Worm (Caenorhabditis elegans) whole organism, late embryonic: ENCODE results near the gene agt-2.

Source experiments
- ahr-1 ChIP-seq: sonication (generic microtip); optimal IDR thresholded peaks from 2 replicates; lab custom pipeline; 2016; ENCODE audit warnings: missing genetic modification characterization, missing compliant biosample characterization
- ama-1 ChIP-seq: fragments of 150-350 bp; optimal IDR thresholded peaks from 2 replicates; lab custom pipeline; 2014
- ceh-14 ChIP-seq: sonication (generic microtip); optimal IDR thresholded peaks from 2 replicates; lab custom pipeline; 2016; ENCODE audit warnings: missing genotype, missing genetic modification characterization, missing compliant biosample characterization
- ceh-2 ChIP-seq: sonication (generic microtip); optimal IDR thresholded peaks from 2 replicates; lab custom pipeline; 2016; ENCODE audit warnings: missing genotype, missing genetic modification characterization, missing compliant biosample characterization
- ceh-6 ChIP-seq: fragments of 200-800 bp; sonication (Bioruptor generic); optimal IDR thresholded peaks from 2 replicates; lab custom pipeline; 2018; ENCODE audit warnings: mild to moderate bottlenecking, missing genetic modification characterization, missing compliant biosample characterization
- fax-1 ChIP-seq: sonication (generic microtip); optimal IDR thresholded peaks from 2 replicates; lab custom pipeline; 2016; ENCODE audit warnings: missing genotype, missing genetic modification characterization, missing compliant biosample characterization
- fkh-10 ChIP-seq: fragments of 150-350 bp; optimal IDR thresholded peaks from 2 replicates; lab custom pipeline; 2014; ENCODE audit warnings: missing biosample characterization, missing genetic modification reagents, missing genetic modification characterization
- nfya-1 ChIP-seq: sonication (generic microtip); optimal IDR thresholded peaks from 2 replicates; lab custom pipeline; 2017; ENCODE audit warnings: missing genetic modification characterization, mild to moderate bottlenecking, missing compliant biosample characterization, antibody characterized with exemption, moderate library complexity
- nhr-11 ChIP-seq: fragments of 150-350 bp; optimal IDR thresholded peaks from 2 replicates; lab custom pipeline; 2014; ENCODE audit warnings: missing biosample characterization, missing genetic modification characterization
- nhr-232 ChIP-seq: sonication (generic microtip); optimal IDR thresholded peaks from 2 replicates; lab custom pipeline; 2016; ENCODE audit warnings: missing genetic modification characterization, missing compliant biosample characterization
- pqm-1 ChIP-seq: sonication (generic microtip); optimal IDR thresholded peaks from 2 replicates; lab custom pipeline; 2016; ENCODE audit warnings: missing genetic modification characterization, missing compliant biosample characterization
- sox-4 ChIP-seq: sonication (generic microtip); optimal IDR thresholded peaks from 2 replicates; lab custom pipeline; 2017; ENCODE audit warnings: mild to moderate bottlenecking, missing genetic modification characterization, inconsistent platforms, missing compliant biosample characterization
- unc-42 ChIP-seq: sonication (generic microtip); optimal IDR thresholded peaks from 2 replicates; lab custom pipeline; 2016; ENCODE audit warnings: missing genotype, missing genetic modification characterization, missing compliant biosample characterization

- TF ChIP-seq sox-4 (tag; lab: Kevin White, UChicago), result no peak
- no peak for TF ChIP-seq ceh-14 (tag; lab: Kevin White, UChicago)
- TF ChIP-seq nhr-232, result no peak
- TF ChIP-seq nhr-11 (tag; lab: Kevin White, UChicago), result no peak
- no peak for TF ChIP-seq fkh-10
- no peak for TF ChIP-seq unc-42
- no peak for TF ChIP-seq ahr-1 (tag; lab: Kevin White, UChicago)
- no peak for TF ChIP-seq fax-1 (tag; lab: Kevin White, UChicago)
- no peak for TF ChIP-seq ceh-2 (tag; lab: Kevin White, UChicago)
- no peak for TF ChIP-seq ama-1 (lab: Kevin White, UChicago)
- TF ChIP-seq ceh-6 (GFP tag; lab: Kevin White, UChicago), result no peak
- TF ChIP-seq pqm-1, result no peak
- no peak for TF ChIP-seq nfya-1 (tag; lab: Kevin White, UChicago)
These were observed 13.6 kb upstream of the agt-2 start, which contains the start of gene ccpp-6 for ce11 chrII:5387217-5387616.
